Worm (Caenorhabditis elegans): ENCODE measurements around the gene srbc-43.

srbc-43 gene

DNA sequence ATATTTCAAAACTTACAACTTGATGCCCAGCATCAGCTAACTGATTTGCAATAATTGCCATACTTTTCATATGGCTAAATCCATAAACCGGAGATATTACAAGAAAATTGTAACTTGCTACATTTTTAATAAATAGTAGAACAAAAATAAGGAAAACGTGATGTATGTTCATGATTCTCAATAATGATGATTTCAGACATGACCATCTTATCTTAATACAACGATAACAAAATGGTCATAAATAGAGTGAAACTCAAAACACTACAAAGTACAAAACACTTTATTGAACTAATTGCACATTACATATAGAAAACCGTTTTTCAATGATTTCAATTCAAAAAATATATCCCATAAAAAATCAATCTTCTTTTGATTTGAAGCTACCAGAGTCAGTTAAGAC is 2.4 kb upstream of the srbc-43 start, which contains the start of gene ugt-5:
Gene ugt-5 (minus strand): TSS at position 214 of the 400 bp plus-strand sequence.
- TF ChIP-seq unc-62 (GFP tag; optimal IDR thresholded peaks at IDR 0.05) (no peak), ZK546.5 (tag; optimal IDR thresholded peaks at IDR 0.05) (no peak), skn-1 (tag; optimal IDR thresholded peaks at IDR 0.05) (peak; percentile 78), fos-1 (tag; optimal IDR thresholded peaks at IDR 0.05) (peak; percentile 8)

DNA sequence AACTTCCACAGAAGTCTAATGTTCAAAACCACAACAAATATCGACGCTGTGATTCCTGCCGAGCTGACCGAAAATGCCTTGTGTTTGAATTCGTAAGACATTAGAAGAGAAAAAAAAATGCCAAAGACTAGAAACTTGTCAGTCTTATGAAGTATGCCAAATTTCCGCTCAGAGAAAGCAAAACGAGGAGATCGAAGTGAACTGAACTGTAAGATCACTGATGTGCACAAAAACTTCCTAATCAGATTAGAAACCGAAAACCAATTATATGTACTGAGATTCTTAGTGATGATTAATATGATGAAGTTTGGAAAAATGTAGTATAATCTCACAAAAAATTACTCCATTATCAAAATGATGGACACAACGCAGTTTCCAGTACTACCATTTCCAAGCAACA is 1.9 kb downstream of the srbc-43 start, which contains the start of gene srbc-44:
Gene srbc-44 (minus strand): TSS at position 101 of the 400 bp plus-strand sequence.
- no peak for TF ChIP-seq ceh-82 (tag; optimal IDR thresholded peaks at IDR 0.05)

- no peak for TF ChIP-seq peb-1 (tag; optimal IDR thresholded peaks at IDR 0.05)
These were observed 3.3 kb downstream of the srbc-43 start, which contains the start of gene fkb-4 for ce11 chrV:12787026-12787425. TSS of gene fkb-4 (minus strand) at chrV:12787126.

- TF ChIP-seq nhr-25 (tag; optimal IDR thresholded peaks at IDR 0.05) (no peak), aly-2 (tag; optimal IDR thresholded peaks at IDR 0.05) (no peak), egl-27 (tag; optimal IDR thresholded peaks at IDR 0.05) (no peak), nhr-10 (tag; optimal IDR thresholded peaks at IDR 0.05) (no peak), lin-11 (tag; optimal IDR thresholded peaks at IDR 0.05) (no peak), lin-39 (tag; optimal IDR thresholded peaks at IDR 0.05) (no peak), zag-1 (tag; optimal IDR thresholded peaks at IDR 0.05) (no peak), unc-62 (GFP tag; optimal IDR thresholded peaks at IDR 0.05) (no peak), ceh-16 (tag; optimal IDR thresholded peaks at IDR 0.05) (no peak), F13H6.1 (tag; optimal IDR thresholded peaks at IDR 0.05) (no peak), sma-9 (GFP tag; optimal IDR thresholded peaks at IDR 0.05) (no peak), sma-9 (tag; optimal IDR thresholded peaks at IDR 0.05) (no peak), nhr-6 (tag; optimal IDR thresholded peaks at IDR 0.05) (no peak), skn-1 (tag; optimal IDR thresholded peaks at IDR 0.05) (no peak), lsy-2 (tag; optimal IDR thresholded peaks at IDR 0.05) (no peak), ama-1 (optimal IDR thresholded peaks at IDR 0.05) (no peak), sma-3 (GFP tag; optimal IDR thresholded peaks at IDR 0.05) (no peak), dmd-4 (tag; optimal IDR thresholded peaks at IDR 0.05) (no peak)
These were observed 4.0 kb downstream of the srbc-43 start for ce11 chrV:12786340-12786739.

DNA sequence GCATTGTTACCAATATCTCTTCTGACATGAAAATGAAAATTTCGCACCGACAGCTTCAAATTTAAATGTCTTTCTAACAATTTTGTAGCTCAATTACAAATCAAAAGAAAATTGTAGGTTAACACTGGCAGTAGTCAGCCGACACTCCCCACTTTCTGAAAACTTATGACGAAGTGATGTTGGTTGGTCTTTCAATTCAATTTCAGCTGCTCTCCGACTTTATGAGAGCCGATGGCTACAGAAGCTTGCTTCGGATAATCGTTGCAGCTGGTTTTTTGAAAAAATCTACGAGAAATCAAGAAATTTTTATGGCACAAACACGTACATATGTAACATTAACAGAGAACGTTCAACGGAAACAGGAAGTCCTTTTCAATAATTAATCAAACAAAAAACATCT is 5.5 kb downstream of the srbc-43 start, which contains the start of gene sre-20:
Gene sre-20 (minus strand): TSS at position 101 of the 400 bp plus-strand sequence.
- TF ChIP-seq unc-62 (GFP tag; optimal IDR thresholded peaks at IDR 0.05): no peak
- TF ChIP-seq fos-1 (tag; optimal IDR thresholded peaks at IDR 0.05): no peak
- TF ChIP-seq ceh-16 (tag; optimal IDR thresholded peaks at IDR 0.05): no peak
- no peak for TF ChIP-seq unc-55 (GFP tag; optimal IDR thresholded peaks at IDR 0.05)
- no peak for TF ChIP-seq ztf-11 (tag; optimal IDR thresholded peaks at IDR 0.05)
- no peak for TF ChIP-seq sma-9 (GFP tag; optimal IDR thresholded peaks at IDR 0.05)
- no peak for TF ChIP-seq sma-9 (tag; optimal IDR thresholded peaks at IDR 0.05)
- TF ChIP-seq aly-2 (tag; optimal IDR thresholded peaks at IDR 0.05): no peak

DNA sequence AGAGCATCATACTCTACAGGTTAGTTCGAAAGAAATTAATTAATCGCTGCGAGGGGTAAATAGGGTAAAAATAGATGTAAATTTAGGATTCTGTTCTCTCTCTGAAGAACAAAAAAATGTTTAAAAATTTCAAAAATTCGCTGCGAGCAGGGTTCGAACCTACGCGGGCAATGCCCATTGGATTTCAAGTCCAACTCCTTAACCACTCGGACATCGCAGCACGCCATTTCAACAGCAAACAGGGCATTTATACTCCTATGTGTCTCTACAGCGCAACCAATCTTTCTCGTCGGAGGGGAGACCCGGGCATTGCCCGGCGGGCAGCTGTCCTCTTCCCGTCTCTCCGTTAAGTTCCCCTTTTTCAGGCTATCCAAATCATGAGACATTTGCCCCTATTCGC is 10.1 kb downstream of the srbc-43 start:
- TF ChIP-seq snpc-4 (tag; optimal IDR thresholded peaks at IDR 0.05) (no peak), lin-39 (tag; optimal IDR thresholded peaks at IDR 0.05) (no peak), alr-1 (tag; optimal IDR thresholded peaks at IDR 0.05) (no peak), egl-27 (tag; optimal IDR thresholded peaks at IDR 0.05) (no peak), ceh-82 (tag; optimal IDR thresholded peaks at IDR 0.05) (no peak), blmp-1 (tag; optimal IDR thresholded peaks at IDR 0.05; ENCODE audit: insufficient read depth) (no peak), nhr-77 (tag; optimal IDR thresholded peaks at IDR 0.05) (no peak), sma-3 (GFP tag; optimal IDR thresholded peaks at IDR 0.05) (peak; percentile 49), peb-1 (tag; optimal IDR thresholded peaks at IDR 0.05) (no peak), nhr-25 (tag; optimal IDR thresholded peaks at IDR 0.05) (no peak), skn-1 (tag; optimal IDR thresholded peaks at IDR 0.05) (no peak), mdl-1 (tag; optimal IDR thresholded peaks at IDR 0.05) (no peak), ama-1 (optimal IDR thresholded peaks at IDR 0.05) (no peak), C34F6.9 (tag; optimal IDR thresholded peaks at IDR 0.05) (peak; percentile 38), unc-62 (GFP tag; optimal IDR thresholded peaks at IDR 0.05) (no peak), ztf-1 (GFP tag; conservative IDR thresholded peaks at IDR 0.05) (no peak), R02D3.7 (tag; optimal IDR thresholded peaks at IDR 0.05) (no peak), sem-4 (tag; optimal IDR thresholded peaks at IDR 0.05) (no peak), lsy-2 (tag; optimal IDR thresholded peaks at IDR 0.05) (peak in 1 of 2 experiments; percentile 5), F13H6.1 (tag; optimal IDR thresholded peaks at IDR 0.05) (peak; percentile 10), aly-2 (tag; optimal IDR thresholded peaks at IDR 0.05) (no peak), fos-1 (tag; optimal IDR thresholded peaks at IDR 0.05) (peak; percentile 45), zag-1 (tag; optimal IDR thresholded peaks at IDR 0.05) (no peak), mbf-1 (tag; optimal IDR thresholded peaks at IDR 0.05) (no peak), nhr-10 (tag; optimal IDR thresholded peaks at IDR 0.05) (no peak), lin-13 (GFP tag; optimal IDR thresholded peaks at IDR 0.05) (peak; percentile 18), gmeb-1 (tag; optimal IDR thresholded peaks at IDR 0.05) (peak; percentile 39), sma-9 (GFP tag; optimal IDR thresholded peaks at IDR 0.05) (peak; percentile 53), sma-9 (tag; optimal IDR thresholded peaks at IDR 0.05) (no peak), unc-39 (tag; optimal IDR thresholded peaks at IDR 0.05) (no peak), ZK546.5 (tag; optimal IDR thresholded peaks at IDR 0.05) (no peak), nhr-6 (tag; optimal IDR thresholded peaks at IDR 0.05) (no peak), Y55F3AM.14 (GFP tag; optimal IDR thresholded peaks at IDR 0.05) (no peak), ztf-11 (tag; optimal IDR thresholded peaks at IDR 0.05) (no peak), ceh-16 (tag; optimal IDR thresholded peaks at IDR 0.05) (no peak), nhr-129 (tag; optimal IDR thresholded peaks at IDR 0.05) (peak; percentile 70), lin-11 (tag; optimal IDR thresholded peaks at IDR 0.05) (no peak)
